Worm (Caenorhabditis elegans): ENCODE results near the gene ula-1.

DNA sequence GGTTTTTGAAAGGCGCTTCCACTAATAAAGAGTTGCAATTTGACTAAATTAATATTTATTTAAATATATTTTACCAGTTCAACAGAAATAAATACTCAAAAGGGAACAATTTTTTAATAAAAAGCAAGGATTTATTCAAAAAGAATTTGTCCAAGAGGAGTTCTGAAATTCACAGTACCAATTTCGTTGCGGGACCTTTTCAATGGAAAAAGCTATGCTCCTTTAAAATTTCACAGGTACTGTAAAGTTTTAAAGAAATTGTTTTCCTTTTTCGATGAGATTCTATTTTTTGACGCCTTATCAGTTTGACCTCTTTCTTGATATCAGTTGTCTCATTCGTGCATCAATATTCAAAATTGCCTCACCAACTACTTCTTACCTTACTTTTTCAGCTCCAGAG is 19.9 kb downstream of the ula-1 start, which contains the start of gene tag-340:
- no peak for TF ChIP-seq F22D6.2 (tag; optimal IDR thresholded peaks at IDR 0.05)
- TF ChIP-seq efl-1 (GFP tag; optimal IDR thresholded peaks at IDR 0.05), result peak; percentile 23
- TF ChIP-seq ama-1 (optimal IDR thresholded peaks at IDR 0.05), result no peak
- no peak for TF ChIP-seq ama-1 (GFP tag; optimal IDR thresholded peaks at IDR 0.05)
- no peak for TF ChIP-seq nhr-27 (tag; optimal IDR thresholded peaks at IDR 0.05)

Data from whole organism, young adult.